Worm (Caenorhabditis elegans) whole organism, L4 larva: ENCODE data around the gene nprt-1.

Experiments
- aly-2 ChIP-seq: sonication (generic microtip); optimal IDR thresholded peaks from 2 replicates; lab custom pipeline; 2018; ENCODE audit warnings: missing biosample characterization, missing genetic modification characterization
- daf-8 ChIP-seq: fragments of 200-800 bp; sonication (Bioruptor generic); IDR thresholded peaks from 2 replicates; pipeline ENCODE4 v1.3.6; 2022; ENCODE audit warnings: missing genetic modification characterization, missing compliant biosample characterization
- dmd-6 ChIP-seq: fragments of 200-800 bp; sonication (Bioruptor generic); IDR thresholded peaks from 2 replicates; pipeline ENCODE4 v1.3.6; 2022; ENCODE audit warnings: missing genetic modification reagents, missing genetic modification characterization, missing compliant biosample characterization
- dve-1 ChIP-seq: sonication (generic microtip); optimal IDR thresholded peaks from 2 replicates; lab custom pipeline; 2017; ENCODE audit warnings: antibody characterized with exemption, mild to moderate bottlenecking, missing genetic modification characterization, missing compliant biosample characterization; ENCODE audit not compliant: insufficient read depth
- mxl-3 ChIP-seq: fragments of 200-800 bp; sonication (Bioruptor generic); optimal IDR thresholded peaks from 2 replicates; lab custom pipeline; 2018; ENCODE audit warnings: mild to moderate bottlenecking, missing genetic modification characterization, missing compliant biosample characterization
- nhr-11 ChIP-seq: fragments of 150-350 bp; optimal IDR thresholded peaks from 2 replicates; lab custom pipeline; 2014; ENCODE audit warnings: missing biosample characterization, missing genetic modification characterization
- pqm-1 ChIP-seq: sonication (generic microtip); optimal IDR thresholded peaks from 2 replicates; lab custom pipeline; 2017; ENCODE audit warnings: missing biosample characterization, missing genetic modification characterization

Gene nprt-1

ce11 chrIV:2823446-2823845, 66.8 kb downstream of the nprt-1 start, which contains the start of gene clec-80:
TSS of gene clec-80 (plus strand) at chrIV:2823746.
- TF ChIP-seq pqm-1 (tag; lab: Kevin White, UChicago) (peak; percentile 43), dmd-6 (GFP tag; lab: Robert Waterston, UW) (no peak), mxl-3 (no peak), daf-8 (no peak), nhr-11 (tag; lab: Kevin White, UChicago) (no peak), dve-1 (no peak), aly-2 (tag; lab: Kevin White, UChicago) (no peak)
